Worm (Caenorhabditis elegans): ENCODE data around the gene srw-35.

Gene srw-35

DNA sequence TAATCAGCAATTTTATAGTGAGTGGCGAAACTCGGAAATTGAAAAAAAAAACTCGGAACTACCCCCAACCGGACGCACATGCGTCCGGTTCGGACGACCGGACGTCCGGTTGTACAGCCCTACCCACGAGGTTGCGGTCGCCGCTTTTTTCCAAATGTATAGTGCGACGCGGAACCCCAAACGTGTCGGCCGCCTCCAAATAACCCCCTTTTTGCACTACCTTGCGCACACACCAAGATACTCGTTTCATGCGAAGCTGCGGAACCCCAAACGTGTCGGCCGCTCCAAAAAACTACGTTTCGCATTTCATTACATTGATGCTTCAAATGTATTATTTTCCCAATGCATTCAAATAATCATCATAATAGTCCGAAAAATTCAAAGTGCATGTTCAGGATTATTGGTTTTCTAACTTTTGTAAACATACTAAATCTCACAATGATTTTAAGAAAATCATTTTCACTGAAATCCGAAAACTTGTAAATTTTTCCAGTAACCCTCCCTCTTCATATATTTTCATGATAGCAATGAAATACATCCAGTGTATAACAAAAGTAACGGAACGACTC, at the start of gene srw-35:
Gene srw-35, plus strand, starts transcription at position 519 of the 569 bp plus-strand sequence.
- TF ChIP-seq nhr-237 (tag; optimal IDR thresholded peaks at IDR 0.05): no peak
- TF ChIP-seq lir-3 (tag; optimal IDR thresholded peaks at IDR 0.05; ENCODE audit: poor library complexity): no peak
- TF ChIP-seq aha-1 (tag; optimal IDR thresholded peaks at IDR 0.05): no peak
- no peak for TF ChIP-seq pag-3 (tag; optimal IDR thresholded peaks at IDR 0.05; ENCODE audit: borderline replicate concordance, insufficient read depth)
- no peak for TF ChIP-seq ceh-90 (tag; optimal IDR thresholded peaks at IDR 0.05)
- TF ChIP-seq ets-5 (GFP tag; IDR thresholded peaks at IDR 0.05): no peak
- no peak for TF ChIP-seq unc-130 (tag; optimal IDR thresholded peaks at IDR 0.05)
- no peak for TF ChIP-seq unc-30 (tag; optimal IDR thresholded peaks at IDR 0.05)
- TF ChIP-seq dsc-1 (tag; optimal IDR thresholded peaks at IDR 0.05): no peak
- TF ChIP-seq jun-1 (tag; optimal IDR thresholded peaks at IDR 0.05): no peak
- TF ChIP-seq lin-13 (GFP tag; optimal IDR thresholded peaks at IDR 0.05): no peak
- no peak for TF ChIP-seq ceh-82 (tag; optimal IDR thresholded peaks at IDR 0.05)
- no peak for TF ChIP-seq pqm-1 (tag; optimal IDR thresholded peaks at IDR 0.05)
- TF ChIP-seq unc-86 (tag; optimal IDR thresholded peaks at IDR 0.05): no peak

DNA sequence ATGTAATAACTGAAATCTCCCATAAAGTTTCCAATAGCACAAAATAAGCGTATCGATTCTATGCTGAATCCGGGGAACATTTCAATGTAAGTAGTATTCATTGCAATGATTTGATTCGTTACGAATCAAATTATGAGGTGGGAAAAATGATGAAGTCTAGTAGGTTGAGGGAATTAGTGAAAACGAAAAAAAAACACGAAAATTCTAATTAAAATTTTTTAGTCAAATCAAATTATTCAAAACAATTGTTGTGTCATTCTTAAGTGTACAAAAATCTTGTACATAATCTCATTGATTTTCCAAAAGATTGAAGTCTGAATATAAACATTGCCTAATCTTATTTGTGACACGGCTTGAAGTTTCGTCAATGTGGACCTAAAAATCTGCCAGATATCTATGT, 47.9 kb upstream of the srw-35 start, which contains the start of gene srw-29:
Gene srw-29, minus strand, starts transcription at position 101 of the 400 bp plus-strand sequence.
- TF ChIP-seq unc-98 (GFP tag; IDR thresholded peaks at IDR 0.05): no peak
- TF ChIP-seq isw-1 (GFP tag; IDR thresholded peaks at IDR 0.05): no peak
- no peak for TF ChIP-seq vab-15 (tag; optimal IDR thresholded peaks at IDR 0.05)
- no peak for TF ChIP-seq fos-1 (tag; optimal IDR thresholded peaks at IDR 0.05)
- no peak for TF ChIP-seq efl-3 (GFP tag; optimal IDR thresholded peaks at IDR 0.05)
- TF ChIP-seq ceh-8 (GFP tag; optimal IDR thresholded peaks at IDR 0.05): no peak
- no peak for TF ChIP-seq hlh-4 (tag; optimal IDR thresholded peaks at IDR 0.05)
- no peak for TF ChIP-seq zag-1 (tag; optimal IDR thresholded peaks at IDR 0.05)
- TF ChIP-seq aly-2 (tag; optimal IDR thresholded peaks at IDR 0.05): no peak
- no peak for TF ChIP-seq mep-1 (tag; optimal IDR thresholded peaks at IDR 0.05)
- TF ChIP-seq nhr-47 (tag; optimal IDR thresholded peaks at IDR 0.05): no peak
- no peak for TF ChIP-seq tbx-2 (tag; optimal IDR thresholded peaks at IDR 0.05)

DNA sequence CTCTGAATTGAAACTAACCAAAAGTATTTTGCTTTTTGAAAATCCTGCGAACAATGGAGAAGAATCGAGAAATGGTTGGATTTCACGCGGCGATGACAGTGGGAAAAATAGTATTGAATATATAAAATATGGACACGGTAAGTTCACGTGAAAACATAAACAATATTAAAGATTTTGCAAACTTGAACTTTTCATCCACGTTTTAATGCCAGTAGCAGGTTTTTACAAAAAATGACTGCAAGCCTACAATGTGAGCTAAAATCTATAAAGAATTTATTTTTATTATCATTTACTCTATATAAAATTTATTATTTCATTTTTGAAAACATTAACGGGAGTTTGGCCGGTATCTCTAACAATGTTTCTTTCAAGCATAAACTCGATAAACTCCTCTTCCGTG, 42.8 kb upstream of the srw-35 start, which contains the start of gene F26D2.10:
Gene F26D2.10, minus strand, starts transcription at position 101 of the 400 bp plus-strand sequence.
- no peak for TF ChIP-seq ceh-8 (GFP tag; optimal IDR thresholded peaks at IDR 0.05)
- no peak for TF ChIP-seq pag-3 (tag; optimal IDR thresholded peaks at IDR 0.05; ENCODE audit: borderline replicate concordance, insufficient read depth)
- TF ChIP-seq rnt-1 (tag; optimal IDR thresholded peaks at IDR 0.05): no peak
- TF ChIP-seq C34B4.2 (tag; optimal IDR thresholded peaks at IDR 0.05): no peak
- no peak for TF ChIP-seq egl-27 (tag; optimal IDR thresholded peaks at IDR 0.05)
- TF ChIP-seq aha-1 (tag; optimal IDR thresholded peaks at IDR 0.05): no peak
- no peak for TF ChIP-seq nhr-28 (tag; optimal IDR thresholded peaks at IDR 0.05)
- no peak for TF ChIP-seq irx-1 (tag; optimal IDR thresholded peaks at IDR 0.05)

DNA sequence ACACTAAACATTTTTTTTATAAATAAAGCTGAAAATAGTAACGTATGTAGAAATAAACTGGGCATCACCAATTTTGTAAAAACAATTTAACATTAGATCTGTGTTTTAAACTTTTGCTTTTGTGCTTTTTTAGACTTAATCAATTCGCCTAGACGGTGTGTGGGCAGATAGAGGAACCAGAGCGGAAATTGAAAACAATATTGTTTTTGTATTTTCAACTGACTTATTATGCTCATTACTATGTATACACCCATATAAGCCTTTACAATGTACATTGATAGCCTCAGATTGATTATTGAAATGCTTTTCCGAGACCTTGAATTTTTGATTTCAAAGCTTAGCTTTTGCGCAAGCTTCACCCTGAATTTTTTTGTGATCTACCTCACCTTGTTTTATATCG, 42.4 kb upstream of the srw-35 start, which contains the start of gene str-73:
Gene str-73, plus strand, starts transcription at position 301 of the 400 bp plus-strand sequence.
- TF ChIP-seq hlh-4 (tag; optimal IDR thresholded peaks at IDR 0.05): no peak

DNA sequence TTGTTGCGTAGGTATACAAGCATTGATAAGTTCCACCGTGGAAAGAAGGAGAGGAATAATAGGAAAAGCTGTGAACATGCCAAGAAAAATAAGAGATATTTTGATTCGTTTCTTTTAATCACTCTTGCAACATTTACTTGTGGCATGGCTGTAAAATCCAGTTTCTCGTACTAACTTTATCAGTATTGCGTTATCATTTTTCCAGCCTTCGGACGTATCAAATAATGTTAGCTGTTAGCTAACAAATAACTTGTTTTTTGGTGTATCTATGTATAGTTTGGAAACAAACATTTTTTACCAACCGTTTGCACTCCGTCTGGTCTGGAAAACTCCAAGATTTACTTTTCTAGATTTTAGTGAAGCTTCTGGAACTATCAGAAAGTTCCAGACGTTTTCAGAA, 38.8 kb upstream of the srw-35 start, which contains the start of gene clec-234:
Gene clec-234, minus strand, starts transcription at position 101 of the 400 bp plus-strand sequence.
- no peak for TF ChIP-seq snpc-4 (tag; optimal IDR thresholded peaks at IDR 0.05)

ce11 chrV:16435510-16435909, 36.8 kb upstream of the srw-35 start, which contains the start of the genes F26D2.13 and F26D2.14:
Gene F26D2.13, minus strand, starts transcription at chrV:16435610.
Gene F26D2.14, plus strand, starts transcription at chrV:16435855.
- TF ChIP-seq unc-98 (GFP tag; IDR thresholded peaks at IDR 0.05) (no peak), alr-1 (tag; optimal IDR thresholded peaks at IDR 0.05; ENCODE audit: borderline replicate concordance) (no peak), skn-1 (tag; optimal IDR thresholded peaks at IDR 0.05) (no peak), snu-23 (GFP tag; optimal IDR thresholded peaks at IDR 0.05) (no peak), zip-4 (GFP tag; optimal IDR thresholded peaks at IDR 0.05) (no peak), efl-3 (GFP tag; optimal IDR thresholded peaks at IDR 0.05) (no peak), tbx-2 (tag; optimal IDR thresholded peaks at IDR 0.05) (no peak), unc-86 (tag; optimal IDR thresholded peaks at IDR 0.05) (no peak), lin-15B (tag; optimal IDR thresholded peaks at IDR 0.05) (no peak), sup-37 (GFP tag; optimal IDR thresholded peaks at IDR 0.05) (no peak), unc-30 (tag; optimal IDR thresholded peaks at IDR 0.05) (no peak), nhr-90 (tag; optimal IDR thresholded peaks at IDR 0.05; ENCODE audit: poor library complexity) (no peak), ztf-4 (tag; optimal IDR thresholded peaks at IDR 0.05) (no peak), swsn-7 (tag; optimal IDR thresholded peaks at IDR 0.05) (no peak), grh-1 (GFP tag; IDR thresholded peaks at IDR 0.05) (no peak), nhr-12 (tag; optimal IDR thresholded peaks at IDR 0.05) (no peak)
